Worm (Caenorhabditis elegans) whole organism, L4 larva: Measurements from ENCODE around the gene C47E8.4.
A peak's percentile ranks its signal among the peaks of the same experiment; 100 is the strongest.

ENCODE experiments used
- F10B5.3 ChIP-seq: sonication (generic microtip); optimal IDR thresholded peaks from 2 replicates; lab custom pipeline; 2016; ENCODE audit warnings: mild to moderate bottlenecking, missing genetic modification characterization, missing compliant biosample characterization
- R02D3.7 ChIP-seq: fragments of 150-350 bp; sonication (generic microtip); optimal IDR thresholded peaks from 3 replicates; lab custom pipeline; 2014; ENCODE audit warnings: missing biosample characterization, missing genetic modification characterization
- Y48G9A.11 ChIP-seq: fragments of 200-800 bp; sonication (Bioruptor generic); IDR thresholded peaks from 2 replicates; pipeline ENCODE4 v1.3.6; 2022; ENCODE audit warnings: missing genetic modification reagents, missing genetic modification characterization, missing compliant biosample characterization
- Y5F2A.4 ChIP-seq: fragments of 200-800 bp; sonication (Bioruptor generic); optimal IDR thresholded peaks from 2 replicates; lab custom pipeline; 2018; ENCODE audit warnings: mild to moderate bottlenecking, missing genetic modification characterization, missing compliant biosample characterization
- ZK337.2 ChIP-seq: fragments of 200-800 bp; sonication (Bioruptor generic); IDR thresholded peaks from 2 replicates; pipeline ENCODE4 v1.3.6; 2022; ENCODE audit warnings: missing genetic modification reagents, missing genetic modification characterization, missing compliant biosample characterization
- aha-1 ChIP-seq: fragments of 150-350 bp; peaks from one replicate; lab custom pipeline; 2014; ENCODE audit warnings: missing biosample characterization, missing genetic modification characterization
- ceh-82 ChIP-seq: sonication (generic microtip); optimal IDR thresholded peaks from 2 replicates; lab custom pipeline; 2017; ENCODE audit warnings: missing biosample characterization, missing genetic modification characterization
- ces-1 ChIP-seq: fragments of 150-350 bp; sonication (generic microtip); optimal IDR thresholded peaks from 4 replicates; lab custom pipeline; 2014; ENCODE audit warnings: missing biosample characterization, missing genetic modification reagents, missing genetic modification characterization
- daf-12 ChIP-seq: fragments of 150-350 bp; optimal IDR thresholded peaks from 2 replicates; lab custom pipeline; 2014; ENCODE audit warnings: missing biosample characterization, missing genetic modification reagents, missing genetic modification characterization
- daf-8 ChIP-seq: fragments of 200-800 bp; sonication (Bioruptor generic); IDR thresholded peaks from 2 replicates; pipeline ENCODE4 v1.3.6; 2022; ENCODE audit warnings: missing genetic modification characterization, missing compliant biosample characterization
- dpl-1 ChIP-seq: fragments of 150-350 bp; optimal IDR thresholded peaks from 2 replicates; lab custom pipeline; 2014; ENCODE audit warnings: missing biosample characterization, missing genetic modification reagents, missing genetic modification characterization
- dve-1 ChIP-seq: sonication (generic microtip); optimal IDR thresholded peaks from 2 replicates; lab custom pipeline; 2017; ENCODE audit warnings: antibody characterized with exemption, mild to moderate bottlenecking, missing genetic modification characterization, missing compliant biosample characterization; ENCODE audit not compliant: insufficient read depth
- hlh-11 ChIP-seq: fragments of 200-800 bp; sonication (Bioruptor generic); optimal IDR thresholded peaks from 2 replicates; lab custom pipeline; 2018; ENCODE audit warnings: mild to moderate bottlenecking, missing genetic modification characterization, missing compliant biosample characterization
- hlh-30 ChIP-seq: sonication (generic microtip); optimal IDR thresholded peaks from 2 replicates; lab custom pipeline; 2017; ENCODE audit warnings: antibody characterized with exemption, mild to moderate bottlenecking, missing genetic modification characterization, missing compliant biosample characterization; ENCODE audit not compliant: insufficient read depth
- lim-7 ChIP-seq: fragments of 200-800 bp; sonication (Bioruptor generic); IDR thresholded peaks from 2 replicates; pipeline ENCODE4 v1.3.6; 2022; ENCODE audit warnings: missing genetic modification characterization, missing compliant biosample characterization
- lin-15B ChIP-seq: fragments of 150-350 bp; sonication (generic microtip); optimal IDR thresholded peaks from 3 replicates; lab custom pipeline; 2014; ENCODE audit warnings: missing biosample characterization, missing genetic modification characterization
- lin-38 ChIP-seq: fragments of 200-800 bp; sonication (Bioruptor generic); IDR thresholded peaks from 2 replicates; pipeline ENCODE4 v1.3.6; 2022; ENCODE audit warnings: missing genetic modification reagents, missing genetic modification characterization, missing compliant biosample characterization
- lin-39 ChIP-seq: fragments of 150-350 bp; optimal IDR thresholded peaks from 2 replicates; lab custom pipeline; 2014; ENCODE audit warnings: missing biosample characterization, missing genetic modification reagents, missing genetic modification characterization
- lir-3 ChIP-seq: sonication (generic microtip); optimal IDR thresholded peaks from 2 replicates; lab custom pipeline; 2016; ENCODE audit warnings: mild to moderate bottlenecking, missing genetic modification characterization, missing compliant biosample characterization
- lsy-2 ChIP-seq, 2 experiments: fragments of 150-350 bp in 1 of 2; sonication (generic microtip) in 1 of 2; optimal IDR thresholded peaks; 2 replicates each; lab custom pipeline; 2014 to 2017; ENCODE audit warnings: missing biosample characterization in 2 of 2, missing genetic modification characterization in 2 of 2
- mes-2 ChIP-seq: sonication (generic microtip); optimal IDR thresholded peaks from 2 replicates; lab custom pipeline; 2016; ENCODE audit warnings: missing genotype, mild to moderate bottlenecking, missing genetic modification characterization, missing compliant biosample characterization; ENCODE audit not compliant: poor library complexity, severe bottlenecking
- mxl-3 ChIP-seq: fragments of 200-800 bp; sonication (Bioruptor generic); optimal IDR thresholded peaks from 2 replicates; lab custom pipeline; 2018; ENCODE audit warnings: mild to moderate bottlenecking, missing genetic modification characterization, missing compliant biosample characterization
- nhr-6 ChIP-seq: fragments of 150-350 bp; optimal IDR thresholded peaks from 2 replicates; lab custom pipeline; 2014; ENCODE audit warnings: missing biosample characterization, missing genetic modification characterization
- nhr-76 ChIP-seq: fragments of 150-350 bp; optimal IDR thresholded peaks from 2 replicates; lab custom pipeline; 2014; ENCODE audit warnings: missing biosample characterization, missing genetic modification characterization
- rbr-2 ChIP-seq: sonication (generic microtip); optimal IDR thresholded peaks from 2 replicates; lab custom pipeline; 2016; ENCODE audit warnings: missing genotype, missing genetic modification characterization, missing compliant biosample characterization
- skn-1 ChIP-seq: fragments of 150-350 bp; optimal IDR thresholded peaks from 2 replicates; lab custom pipeline; 2014; ENCODE audit warnings: missing biosample characterization, missing genetic modification characterization
- spr-1 ChIP-seq: sonication (generic microtip); optimal IDR thresholded peaks from 2 replicates; lab custom pipeline; 2016; ENCODE audit warnings: mild to moderate bottlenecking, missing genetic modification characterization, missing compliant biosample characterization
- tag-97 ChIP-seq: fragments of 200-800 bp; sonication (Bioruptor generic); IDR thresholded peaks from 2 replicates; pipeline ENCODE4 v1.3.6; 2022; ENCODE audit warnings: missing genetic modification characterization, missing compliant biosample characterization
- unc-130 ChIP-seq: sonication (generic microtip); optimal IDR thresholded peaks from 2 replicates; lab custom pipeline; 2016; ENCODE audit warnings: missing genetic modification reagents, missing genetic modification characterization, missing compliant biosample characterization
- vab-7 ChIP-seq: fragments of 200-800 bp; sonication (Bioruptor generic); IDR thresholded peaks from 2 replicates; pipeline ENCODE4 v1.3.6; 2022; ENCODE audit warnings: missing genetic modification reagents, missing genetic modification characterization, missing compliant biosample characterization
- zag-1 ChIP-seq: fragments of 150-350 bp; optimal IDR thresholded peaks from 2 replicates; lab custom pipeline; 2014; ENCODE audit warnings: missing biosample characterization, missing genetic modification characterization
- zfp-2 ChIP-seq: sonication (generic microtip); optimal IDR thresholded peaks from 2 replicates; lab custom pipeline; 2016; ENCODE audit warnings: mild to moderate bottlenecking, missing genetic modification characterization, missing compliant biosample characterization
- ztf-7 ChIP-seq: fragments of 150-350 bp; optimal IDR thresholded peaks from 2 replicates; lab custom pipeline; 2014; ENCODE audit warnings: missing biosample characterization, missing genetic modification characterization

Gene C47E8.4

ce11 chrV:14685435-14686058, at the start of gene C47E8.4 (continued):
- peak; percentile 92 for TF ChIP-seq dpl-1
- TF ChIP-seq F10B5.3: peak; percentile 92
- TF ChIP-seq lsy-2 (tag; optimal IDR thresholded peaks at IDR 0.05; lab: Kevin White, UChicago): peak; percentile 93 to 98
- peak; percentile 86; the same call in 1 of the 2 replicates for TF ChIP-seq daf-8 (GFP tag; lab: Robert Waterston, UW)
- peak; percentile 69 for TF ChIP-seq vab-7 (GFP tag; lab: Robert Waterston, UW)
- peak; percentile 93 for TF ChIP-seq lin-15B (tag; lab: Kevin White, UChicago)

- no peak for TF ChIP-seq Y48G9A.11 (GFP tag; lab: Robert Waterston, UW)
- no peak for TF ChIP-seq lin-39 (tag; lab: Kevin White, UChicago)
- TF ChIP-seq dpl-1: peak; percentile 84
- TF ChIP-seq lin-38 (GFP tag; lab: Robert Waterston, UW): peak; percentile 85; the same call in 1 of the 2 replicates
- TF ChIP-seq hlh-11 (tag; lab: Kevin White, UChicago): no peak
- TF ChIP-seq daf-12 (tag; lab: Kevin White, UChicago): no peak
- TF ChIP-seq lim-7: no peak
- TF ChIP-seq nhr-6 (tag; lab: Kevin White, UChicago): peak; percentile 87
- TF ChIP-seq R02D3.7: peak; percentile 52
- peak; percentile 35 for TF ChIP-seq mes-2
- no peak for TF ChIP-seq ZK337.2 (GFP tag; lab: Robert Waterston, UW)
- TF ChIP-seq dve-1 (tag; lab: Kevin White, UChicago): no peak
- TF ChIP-seq ces-1 (GFP tag; lab: Kevin White, UChicago): peak; percentile 27
- no peak for TF ChIP-seq nhr-76 (tag; lab: Kevin White, UChicago)
- no peak for TF ChIP-seq zfp-2 (tag; lab: Kevin White, UChicago)
- TF ChIP-seq lir-3: no peak
- TF ChIP-seq aha-1 (tag; lab: Kevin White, UChicago): peak; percentile 89
- TF ChIP-seq unc-130 (GFP tag; lab: Kevin White, UChicago): no peak
- no peak for TF ChIP-seq ztf-7 (tag; lab: Kevin White, UChicago)
- no peak for TF ChIP-seq spr-1 (tag; lab: Kevin White, UChicago)
These were observed 49.0 kb upstream of the C47E8.4 start, which contains the start of gene unc-61 for ce11 chrV:14734187-14734765. TSS of gene unc-61 (minus strand) at chrV:14734237.

ce11 chrV:14729343-14729742, 44.1 kb upstream of the C47E8.4 start, which contains the start of gene oig-3:
TSS of gene oig-3 (plus strand) at chrV:14729643.
- TF ChIP-seq hlh-30 (tag; lab: Kevin White, UChicago) (no peak), ceh-82 (no peak), skn-1 (tag; lab: Kevin White, UChicago) (no peak), rbr-2 (tag; lab: Kevin White, UChicago) (no peak), Y5F2A.4 (GFP tag; lab: Kevin White, UChicago) (no peak)

ce11 chrV:14728754-14729153, 43.5 kb upstream of the C47E8.4 start, which contains the start of gene Y50E8A.2:
TSS of gene Y50E8A.2 (minus strand) at chrV:14728854.
- no peak for TF ChIP-seq mxl-3 (GFP tag; lab: Kevin White, UChicago)
- no peak for TF ChIP-seq tag-97 (GFP tag; lab: Robert Waterston, UW)

- TF ChIP-seq zag-1 (tag; lab: Kevin White, UChicago): no peak
- peak; percentile 72 for TF ChIP-seq aha-1 (tag; lab: Kevin White, UChicago)
These were observed 41.3 kb upstream of the C47E8.4 start, which contains the start of gene Y50E8A.1 for ce11 chrV:14726596-14726995. TSS of gene Y50E8A.1 (plus strand) at chrV:14726896.
